4 worm cellular contexts compared by ENCODE assay signal in the genomic region with DNA sequence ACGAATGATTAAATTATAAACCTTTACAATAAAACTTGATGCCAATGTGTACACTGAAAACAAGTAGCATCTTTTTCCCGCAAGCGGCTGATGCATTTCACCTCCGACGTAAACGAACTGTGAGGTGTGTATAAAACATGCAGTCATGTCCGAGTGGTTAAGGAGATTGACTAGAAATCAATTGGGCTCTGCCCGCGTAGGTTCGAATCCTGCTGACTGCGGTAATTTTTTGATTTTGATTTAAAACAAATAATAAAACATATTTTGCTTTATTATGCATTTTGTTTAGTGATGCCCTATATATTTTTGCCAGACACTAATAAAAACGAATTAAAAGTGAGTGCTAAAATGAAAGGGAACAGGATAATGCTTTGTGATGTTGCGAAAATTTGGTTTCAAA.
TF ChIP-seq lines count a peak whose summit lies in the region.

No protein-coding gene starts in this region.

TF ChIP-seq in whole organism, L2 larva, 48 proteins besides CTCF, POLR2A, EP300 and RAD21:
- TF ChIP-seq lin-13 (GFP tag; optimal IDR thresholded peaks at IDR 0.05; lab: Kevin White, UChicago) (peak; percentile 32), nhr-129 (tag; optimal IDR thresholded peaks at IDR 0.05; lab: Kevin White, UChicago) (peak; percentile 63), lsy-2 (tag; optimal IDR thresholded peaks at IDR 0.05; lab: Kevin White, UChicago) (peak; percentile 19 to 36), mab-5 (tag; optimal IDR thresholded peaks at IDR 0.05; lab: Kevin White, UChicago) (no peak), sma-9 (GFP tag; optimal IDR thresholded peaks at IDR 0.05; lab: Kevin White, UChicago) (peak; percentile 50), sma-9 (tag; optimal IDR thresholded peaks at IDR 0.05; lab: Kevin White, UChicago) (no peak), F13H6.1 (tag; optimal IDR thresholded peaks at IDR 0.05; lab: Kevin White, UChicago) (peak; percentile 25), unc-55 (GFP tag; optimal IDR thresholded peaks at IDR 0.05; lab: Kevin White, UChicago) (peak; percentile 21), mbf-1 (tag; optimal IDR thresholded peaks at IDR 0.05; lab: Kevin White, UChicago) (no peak), gmeb-1 (tag; optimal IDR thresholded peaks at IDR 0.05; lab: Kevin White, UChicago) (peak; percentile 50), dmd-4 (tag; optimal IDR thresholded peaks at IDR 0.05; lab: Kevin White, UChicago) (no peak), sma-3 (GFP tag; optimal IDR thresholded peaks at IDR 0.05; lab: Kevin White, UChicago) (peak; percentile 44), fos-1 (tag; optimal IDR thresholded peaks at IDR 0.05; lab: Kevin White, UChicago) (peak; percentile 61), nhr-21 (tag; optimal IDR thresholded peaks at IDR 0.05; lab: Kevin White, UChicago) (peak; percentile 25)

TF ChIP-seq in whole organism, L4 larva, 104 proteins besides CTCF, POLR2A, EP300 and RAD21 (continues in another document):
- peak; percentile 29 to 34 for TF ChIP-seq hif-1 (tag; optimal IDR thresholded peaks at IDR 0.05; lab: Kevin White, UChicago)
- TF ChIP-seq dve-1 (tag; optimal IDR thresholded peaks at IDR 0.05; lab: Kevin White, UChicago; ENCODE audit: insufficient read depth), result no peak
- TF ChIP-seq daf-19 (GFP tag; conservative IDR thresholded peaks at IDR 0.05; lab: Robert Waterston, UW), result 0 out of 2 replicates have a peak, but pooled peaks have one; percentile 39
- no peak for TF ChIP-seq ceh-62 (tag; optimal IDR thresholded peaks at IDR 0.05; lab: Kevin White, UChicago)
- TF ChIP-seq ZK546.5 (tag; optimal IDR thresholded peaks at IDR 0.05; lab: Kevin White, UChicago), result no peak
- no peak for TF ChIP-seq ceh-82 (tag; optimal IDR thresholded peaks at IDR 0.05; lab: Kevin White, UChicago)
- TF ChIP-seq fkh-10 (GFP tag; optimal IDR thresholded peaks at IDR 0.05; lab: Kevin White, UChicago), result no peak
- no peak for TF ChIP-seq madf-5 (GFP tag; IDR thresholded peaks at IDR 0.05; lab: Robert Waterston, UW)
- TF ChIP-seq zfp-3 (GFP tag; conservative IDR thresholded peaks at IDR 0.05; lab: Robert Waterston, UW), result 0 out of 2 replicates have a peak, but pooled peaks have one; percentile 61
- no peak for TF ChIP-seq cey-2 (tag; optimal IDR thresholded peaks at IDR 0.05; lab: Kevin White, UChicago; ENCODE audit: borderline replicate concordance, insufficient read depth)
- no peak for TF ChIP-seq php-3 (GFP tag; IDR thresholded peaks at IDR 0.05; lab: Robert Waterston, UW)
- TF ChIP-seq F10B5.3 (tag; optimal IDR thresholded peaks at IDR 0.05; lab: Kevin White, UChicago), result no peak
- peak; percentile 78 for TF ChIP-seq hmg-1.1 (GFP tag; IDR thresholded peaks at IDR 0.05; lab: Robert Waterston, UW)
- no peak for TF ChIP-seq lin-29 (GFP tag; IDR thresholded peaks at IDR 0.05; lab: Robert Waterston, UW)
- TF ChIP-seq skn-1 (tag; optimal IDR thresholded peaks at IDR 0.05; lab: Kevin White, UChicago), result no peak
- TF ChIP-seq duxl-1 (tag; optimal IDR thresholded peaks at IDR 0.05; lab: Kevin White, UChicago; ENCODE audit: poor library complexity), result no peak
- TF ChIP-seq dmd-6 (GFP tag; IDR thresholded peaks at IDR 0.05; lab: Robert Waterston, UW), result no peak
- TF ChIP-seq ceh-20 (GFP tag; IDR thresholded peaks at IDR 0.05; lab: Robert Waterston, UW), result no peak; the same call in 1 of the 2 replicates
- peak in 1 of 2 experiments; percentile 36 for TF ChIP-seq lsy-2 (tag; optimal IDR thresholded peaks at IDR 0.05; lab: Kevin White, UChicago)
- no peak for TF ChIP-seq hlh-11 (tag; optimal IDR thresholded peaks at IDR 0.05; lab: Kevin White, UChicago)
- 0 out of 2 replicates have a peak, but pooled peaks have one; percentile 41 for TF ChIP-seq saeg-2 (GFP tag; IDR thresholded peaks at IDR 0.05; lab: Robert Waterston, UW)
- TF ChIP-seq pqm-1 (tag; optimal IDR thresholded peaks at IDR 0.05; lab: Kevin White, UChicago), result no peak
- no peak for TF ChIP-seq F37D6.2 (tag; optimal IDR thresholded peaks at IDR 0.05; lab: Kevin White, UChicago)
- TF ChIP-seq lin-15B (tag; optimal IDR thresholded peaks at IDR 0.05; lab: Kevin White, UChicago), result no peak

TF ChIP-seq in whole organism, late embryonic, 69 proteins besides CTCF, POLR2A, EP300 and RAD21 (continues in another document):
- no peak for TF ChIP-seq ama-1 (optimal IDR thresholded peaks at IDR 0.05; lab: Kevin White, UChicago)
- TF ChIP-seq lin-11 (tag; optimal IDR thresholded peaks at IDR 0.05; lab: Kevin White, UChicago), result peak; percentile 39
- TF ChIP-seq hlh-13 (GFP tag; optimal IDR thresholded peaks at IDR 0.05; lab: Kevin White, UChicago), result peak; percentile 32
- TF ChIP-seq unc-3 (GFP tag; conservative IDR thresholded peaks at IDR 0.05; lab: Robert Waterston, UW), result no peak
- no peak for TF ChIP-seq unc-3 (tag; optimal IDR thresholded peaks at IDR 0.05; lab: Kevin White, UChicago)
- peak; percentile 7 for TF ChIP-seq rnt-1 (tag; optimal IDR thresholded peaks at IDR 0.05; lab: Kevin White, UChicago)
- no peak for TF ChIP-seq K09A11.1 (tag; optimal IDR thresholded peaks at IDR 0.05; lab: Kevin White, UChicago; ENCODE audit: insufficient read depth)
- TF ChIP-seq K02D7.2 (tag; optimal IDR thresholded peaks at IDR 0.05; lab: Kevin White, UChicago), result peak; percentile 7
- TF ChIP-seq ets-4 (tag; optimal IDR thresholded peaks at IDR 0.05; lab: Kevin White, UChicago), result no peak
- TF ChIP-seq fax-1 (tag; optimal IDR thresholded peaks at IDR 0.05; lab: Kevin White, UChicago), result peak; percentile 36
- TF ChIP-seq syd-9 (tag; optimal IDR thresholded peaks at IDR 0.05; lab: Kevin White, UChicago), result no peak
- TF ChIP-seq ttx-3 (tag; optimal IDR thresholded peaks at IDR 0.05; lab: Kevin White, UChicago), result peak; percentile 35
- no peak for TF ChIP-seq pax-1 (tag; optimal IDR thresholded peaks at IDR 0.05; lab: Kevin White, UChicago)
- TF ChIP-seq che-1 (tag; optimal IDR thresholded peaks at IDR 0.05; lab: Kevin White, UChicago), result peak; percentile 37
- peak; percentile 27 for TF ChIP-seq ztf-16 (tag; optimal IDR thresholded peaks at IDR 0.05; lab: Kevin White, UChicago)
- no peak for TF ChIP-seq ahr-1 (tag; optimal IDR thresholded peaks at IDR 0.05; lab: Kevin White, UChicago)
- peak; percentile 39 for TF ChIP-seq Y22D7AL.16 (tag; optimal IDR thresholded peaks at IDR 0.05; lab: Kevin White, UChicago)
- TF ChIP-seq odd-2 (tag; optimal IDR thresholded peaks at IDR 0.05; lab: Kevin White, UChicago), result peak; percentile 11
- no peak for TF ChIP-seq pqm-1 (tag; optimal IDR thresholded peaks at IDR 0.05; lab: Kevin White, UChicago)
- no peak for TF ChIP-seq eyg-1 (tag; optimal IDR thresholded peaks at IDR 0.05; lab: Kevin White, UChicago)
- peak; percentile 12 for TF ChIP-seq unc-42 (tag; optimal IDR thresholded peaks at IDR 0.05; lab: Kevin White, UChicago)
- TF ChIP-seq nfya-1 (tag; optimal IDR thresholded peaks at IDR 0.05; lab: Kevin White, UChicago), result no peak
- peak; percentile 31 for TF ChIP-seq npax-4 (tag; optimal IDR thresholded peaks at IDR 0.05; lab: Kevin White, UChicago)
- TF ChIP-seq pros-1 (tag; optimal IDR thresholded peaks at IDR 0.05; lab: Kevin White, UChicago), result no peak
- TF ChIP-seq C08G9.2 (tag; optimal IDR thresholded peaks at IDR 0.05; lab: Kevin White, UChicago), result peak; percentile 3
- no peak for TF ChIP-seq ref-2 (tag; optimal IDR thresholded peaks at IDR 0.05; lab: Kevin White, UChicago)
- peak; percentile 60 for TF ChIP-seq C38D4.7 (GFP tag; optimal IDR thresholded peaks at IDR 0.05; lab: Kevin White, UChicago)

TF ChIP-seq in whole organism, mixed stage, embryonic, 35 proteins besides CTCF, POLR2A, EP300 and RAD21:
- peak; percentile 58 for TF ChIP-seq M03D4.4 (tag; optimal IDR thresholded peaks at IDR 0.05; lab: Kevin White, UChicago)
- TF ChIP-seq ceh-83 (GFP tag; optimal IDR thresholded peaks at IDR 0.05; lab: Kevin White, UChicago), result peak; percentile 77
- no peak for TF ChIP-seq ztf-11 (tag; optimal IDR thresholded peaks at IDR 0.05; lab: Kevin White, UChicago)
- peak; percentile 12 for TF ChIP-seq lin-32 (GFP tag; optimal IDR thresholded peaks at IDR 0.05; lab: Kevin White, UChicago)
- TF ChIP-seq sem-2 (GFP tag; optimal IDR thresholded peaks at IDR 0.05; lab: Kevin White, UChicago), result peak; percentile 52
- TF ChIP-seq ceh-39 (tag; optimal IDR thresholded peaks at IDR 0.05; lab: Kevin White, UChicago), result no peak
- TF ChIP-seq bed-3 (GFP tag; optimal IDR thresholded peaks at IDR 0.05; lab: Kevin White, UChicago), result peak; percentile 33
- TF ChIP-seq unc-62 (GFP tag; optimal IDR thresholded peaks at IDR 0.05; lab: Kevin White, UChicago), result no peak
